Fruit fly (Drosophila melanogaster) whole organism, wandering third instar larva: ENCODE measurements around the gene SdicB.

Source experiments
- CG9705 ChIP-seq: fragments of 200-800 bp; sonication (Bioruptor generic); optimal IDR thresholded peaks from 2 replicates; lab custom pipeline; 2018; ENCODE audit warnings: missing biosample characterization, mild to moderate bottlenecking, missing genetic modification characterization
- Hr78 ChIP-seq: fragments of >200 bp; optimal IDR thresholded peaks from 2 replicates; lab custom pipeline; 2017; ENCODE audit warnings: missing biosample characterization, missing genetic modification characterization
- N ChIP-seq: fragments of >200 bp; optimal IDR thresholded peaks from 2 replicates; lab custom pipeline; 2018; ENCODE audit warnings: missing biosample characterization, missing external identifiers, missing genetic modification characterization
- dmrt93B ChIP-seq: fragments of 200-800 bp; sonication (Bioruptor generic); optimal IDR thresholded peaks from 2 replicates; lab custom pipeline; 2018; ENCODE audit warnings: missing biosample characterization, mild to moderate bottlenecking, missing genetic modification characterization
- ey ChIP-seq: fragments of 200-800 bp; sonication (Bioruptor generic); optimal IDR thresholded peaks from 2 replicates; lab custom pipeline; 2016; ENCODE audit warnings: missing biosample characterization, missing genetic modification characterization
- lola ChIP-seq: fragments of >200 bp; optimal IDR thresholded peaks from 2 replicates; lab custom pipeline; 2017; ENCODE audit warnings: missing biosample characterization, missing genetic modification characterization
- pan ChIP-seq: fragments of >200 bp; optimal IDR thresholded peaks from 2 replicates; lab custom pipeline; 2017
- psq ChIP-seq: fragments of 200-800 bp; sonication (Bioruptor generic); optimal IDR thresholded peaks from 3 replicates; lab custom pipeline; 2017; ENCODE audit warnings: missing biosample characterization, mild to moderate bottlenecking, missing genetic modification characterization, moderate library complexity
- usp ChIP-seq: fragments of >200 bp; optimal IDR thresholded peaks from 2 replicates; lab custom pipeline; 2017; ENCODE audit warnings: missing biosample characterization, missing genetic modification characterization

dm6 chrX:20159679-20160140, 49.7 kb downstream of the SdicB start, which contains the start of gene Rab35:
- TF ChIP-seq psq (no peak), dmrt93B (GFP tag; lab: Kevin White, UChicago) (no peak), pan (lab: Kevin White, UChicago) (no peak), N (no peak), usp (GFP tag; lab: Kevin White, UChicago) (no peak), Hr78 (no peak), ey (GFP tag; lab: Kevin White, UChicago) (no peak), CG9705 (GFP tag; lab: Kevin White, UChicago) (no peak), lola (GFP tag; lab: Kevin White, UChicago) (no peak)
